Worm (Caenorhabditis elegans) whole organism, L4/young adult: ENCODE data around the gene K09A9.8.

ENCODE experiments used
- W03F9.2 ChIP-seq: fragments of 150-350 bp; optimal IDR thresholded peaks from 2 replicates; lab custom pipeline; 2014; ENCODE audit warnings: missing biosample characterization, missing genetic modification characterization
- him-1 ChIP-seq: sonication (generic microtip); optimal IDR thresholded peaks from 2 replicates; lab custom pipeline; 2016; ENCODE audit warnings: missing genotype, missing genetic modification reagents, missing genetic modification characterization, missing compliant biosample characterization

DNA sequence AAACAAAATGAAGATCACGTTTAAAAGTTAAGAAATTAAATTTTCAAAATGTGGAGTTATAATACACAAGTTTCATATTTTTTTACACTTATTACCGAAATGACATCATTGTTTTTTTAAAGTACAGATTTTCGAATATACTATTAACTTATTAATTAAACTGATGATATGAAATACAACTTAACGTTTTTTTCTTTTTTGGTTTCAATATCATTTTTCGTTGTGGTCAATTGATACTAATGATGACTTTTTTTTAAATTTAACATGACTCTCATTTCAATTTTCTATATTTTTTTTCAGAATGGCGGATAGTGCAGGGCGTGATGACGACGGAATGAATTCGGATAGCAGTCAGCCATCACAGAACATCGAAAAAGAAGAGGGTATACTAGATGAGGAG lies 5.9 kb downstream of the K09A9.8 start, which contains the start of gene usp-33:
- TF ChIP-seq him-1 (tag; lab: Kevin White, UChicago) (no peak), W03F9.2 (no peak)
